Fruit fly (Drosophila melanogaster) whole organism, embryonic: ENCODE results near the gene CG45079.
A peak's percentile ranks its signal among the peaks of the same experiment; 100 is the strongest.

Source experiments
- CG10431 ChIP-seq: fragments of 200-800 bp; sonication (Bioruptor generic); optimal IDR thresholded peaks from 3 replicates; lab custom pipeline; 2018; ENCODE audit warnings: missing biosample characterization, mild to moderate bottlenecking, missing genetic modification characterization
- CG11723 ChIP-seq: fragments of 200-800 bp; sonication (Bioruptor generic); optimal IDR thresholded peaks from 2 replicates; lab custom pipeline; 2017; ENCODE audit warnings: missing biosample characterization, mild to moderate bottlenecking, missing genetic modification characterization
- CG12155 ChIP-seq: fragments of 200-800 bp; sonication (Bioruptor generic); optimal IDR thresholded peaks from 3 replicates; lab custom pipeline; 2016; ENCODE audit warnings: missing biosample characterization, missing genetic modification characterization
- CG12744 ChIP-seq: fragments of 200-800 bp; sonication (Bioruptor generic); optimal IDR thresholded peaks from 2 replicates; lab custom pipeline; 2016; ENCODE audit warnings: missing biosample characterization, missing genetic modification characterization
- CG13287 ChIP-seq: fragments of 200-800 bp; sonication (Bioruptor generic); IDR thresholded peaks from 2 replicates; pipeline ENCODE4 v1.3.6; 2022; ENCODE audit warnings: missing biosample characterization, missing genetic modification characterization; ENCODE audit not compliant: partially characterized antibody
- CG13775 ChIP-seq: fragments of 200-800 bp; sonication (Bioruptor generic); optimal IDR thresholded peaks from 3 replicates; lab custom pipeline; 2017; ENCODE audit warnings: missing biosample characterization, mild to moderate bottlenecking, missing genetic modification characterization
- CG14860 ChIP-seq: fragments of 200-800 bp; sonication (Bioruptor generic); IDR thresholded peaks from 3 replicates; pipeline ENCODE4 v1.3.6; 2022; ENCODE audit warnings: missing biosample characterization, missing genetic modification characterization; ENCODE audit not compliant: partially characterized antibody
- CG17802 ChIP-seq: fragments of 200-800 bp; sonication (Bioruptor generic); optimal IDR thresholded peaks from 2 replicates; lab custom pipeline; 2018; ENCODE audit warnings: missing biosample characterization, mild to moderate bottlenecking, missing genetic modification characterization, moderate library complexity
- CG18764 ChIP-seq: fragments of 200-800 bp; sonication (Bioruptor generic); optimal IDR thresholded peaks from 3 replicates; lab custom pipeline; 2016; ENCODE audit warnings: missing biosample characterization, missing genetic modification characterization
- CG2116 ChIP-seq: fragments of 200-800 bp; sonication (Bioruptor generic); optimal IDR thresholded peaks from 3 replicates; lab custom pipeline; 2018; ENCODE audit warnings: missing biosample characterization, mild to moderate bottlenecking, missing genetic modification characterization
- CG34224 ChIP-seq: fragments of 200-800 bp; sonication (Bioruptor generic); IDR thresholded peaks from 3 replicates; pipeline ENCODE4 v1.3.6; 2022; ENCODE audit warnings: missing biosample characterization, missing genetic modification characterization; ENCODE audit not compliant: partially characterized antibody
- CG3847 ChIP-seq: fragments of 200-800 bp; sonication (Bioruptor generic); IDR thresholded peaks from 2 replicates; pipeline ENCODE4 v1.3.6; 2022; ENCODE audit warnings: missing biosample characterization, missing genetic modification characterization
- CG42726 ChIP-seq: fragments of 200-800 bp; sonication (Bioruptor generic); IDR thresholded peaks from 2 replicates; pipeline ENCODE4 v1.3.6; 2022; ENCODE audit warnings: missing biosample characterization, missing genetic modification characterization; ENCODE audit not compliant: partially characterized antibody
- CG6272 ChIP-seq: fragments of 200-800 bp; sonication (Bioruptor generic); IDR thresholded peaks from 2 replicates; pipeline ENCODE4 v1.3.6; 2022; ENCODE audit warnings: missing biosample characterization, missing genetic modification characterization
- CG6689 ChIP-seq: fragments of 200-800 bp; sonication (Bioruptor generic); IDR thresholded peaks from 2 replicates; pipeline ENCODE4 v1.3.6; 2022; ENCODE audit warnings: missing biosample characterization, missing genetic modification characterization
- CG7372 ChIP-seq: fragments of 200-800 bp; sonication (Bioruptor generic); IDR thresholded peaks from 2 replicates; pipeline ENCODE4 v1.3.6; 2022; ENCODE audit warnings: missing biosample characterization, missing genetic modification characterization
- CG7839 ChIP-seq: fragments of 200-800 bp; sonication (Bioruptor generic); optimal IDR thresholded peaks from 3 replicates; lab custom pipeline; 2018; ENCODE audit warnings: missing biosample characterization, mild to moderate bottlenecking, missing genetic modification characterization, moderate library complexity
- CG8924 ChIP-seq: fragments of 200-800 bp; optimal IDR thresholded peaks from 3 replicates; lab custom pipeline; 2019; ENCODE audit warnings: missing biosample characterization, mild to moderate bottlenecking, missing genetic modification characterization, moderate library complexity
- CG9727 ChIP-seq: fragments of 200-800 bp; sonication (Bioruptor generic); optimal IDR thresholded peaks from 3 replicates; lab custom pipeline; 2017; ENCODE audit warnings: missing biosample characterization, mild to moderate bottlenecking, missing genetic modification characterization
- Dad ChIP-seq: fragments of 200-800 bp; sonication (Bioruptor generic); optimal IDR thresholded peaks from 3 replicates; lab custom pipeline; 2016; ENCODE audit warnings: missing biosample characterization, missing genetic modification characterization
- Ets97D ChIP-seq: fragments of 200-800 bp; sonication (Bioruptor generic); optimal IDR thresholded peaks from 3 replicates; lab custom pipeline; 2016; ENCODE audit warnings: missing biosample characterization, missing genetic modification characterization
- HHEX ChIP-seq: fragments of 200-800 bp; sonication (Bioruptor generic); optimal IDR thresholded peaks from 3 replicates; lab custom pipeline; 2017; ENCODE audit warnings: missing biosample characterization, mild to moderate bottlenecking, missing genetic modification characterization, missing genetic modification reagents
- HLH3B ChIP-seq: fragments of 200-800 bp; sonication (Bioruptor generic); IDR thresholded peaks from 2 replicates; pipeline ENCODE4 v1.3.6; 2022; ENCODE audit warnings: missing biosample characterization, missing genetic modification characterization
- HLHmδ ChIP-seq: fragments of 200-800 bp; sonication (Bioruptor generic); optimal IDR thresholded peaks from 2 replicates; lab custom pipeline; 2018; ENCODE audit warnings: missing biosample characterization, mild to moderate bottlenecking, missing genetic modification characterization, moderate library complexity
- HmgD ChIP-seq: fragments of 200-800 bp; sonication (Bioruptor generic); optimal IDR thresholded peaks from 3 replicates; lab custom pipeline; 2016; ENCODE audit warnings: missing biosample characterization, missing genetic modification characterization
- HmgZ ChIP-seq: fragments of 200-800 bp; sonication (Bioruptor generic); optimal IDR thresholded peaks from 2 replicates; lab custom pipeline; 2018; ENCODE audit warnings: missing biosample characterization, mild to moderate bottlenecking, missing genetic modification characterization
- Hr3 ChIP-seq: fragments of 200-800 bp; sonication (Bioruptor generic); optimal IDR thresholded peaks from 3 replicates; lab custom pipeline; 2016; ENCODE audit warnings: missing biosample characterization, missing genetic modification characterization
- Jarid2 ChIP-seq: fragments of 200-800 bp; sonication (Bioruptor generic); optimal IDR thresholded peaks from 3 replicates; lab custom pipeline; 2017; ENCODE audit warnings: mild to moderate bottlenecking, missing biosample characterization, missing genetic modification reagents, missing genetic modification characterization
- Max ChIP-seq: fragments of 200-800 bp; sonication (Bioruptor generic); optimal IDR thresholded peaks from 2 replicates; lab custom pipeline; 2016; ENCODE audit warnings: missing biosample characterization, mild to moderate bottlenecking, missing genetic modification characterization
- Sin3A ChIP-seq: fragments of >200 bp; optimal IDR thresholded peaks from 2 replicates; lab custom pipeline; 2018
- TFAM ChIP-seq: fragments of 200-800 bp; sonication (Bioruptor generic); optimal IDR thresholded peaks from 2 replicates; lab custom pipeline; 2017; ENCODE audit warnings: missing biosample characterization, missing genetic modification characterization, inconsistent platforms
- fd3F ChIP-seq: fragments of 200-800 bp; sonication (Bioruptor generic); optimal IDR thresholded peaks from 2 replicates; lab custom pipeline; 2018; ENCODE audit warnings: missing biosample characterization, mild to moderate bottlenecking, missing genetic modification characterization, moderate library complexity
- gsb ChIP-seq: fragments of 200-800 bp; sonication (Bioruptor generic); IDR thresholded peaks from 2 replicates; pipeline ENCODE4 v1.3.6; 2022; ENCODE audit warnings: missing biosample characterization, missing genetic modification characterization
- gsb-n ChIP-seq: fragments of 200-800 bp; sonication (Bioruptor generic); optimal IDR thresholded peaks from 3 replicates; lab custom pipeline; 2018; ENCODE audit warnings: missing biosample characterization, mild to moderate bottlenecking, missing genetic modification characterization
- gt ChIP-seq: fragments of 200-800 bp; sonication (Bioruptor generic); IDR thresholded peaks from 2 replicates; pipeline ENCODE4 v1.3.6; 2022; ENCODE audit warnings: missing biosample characterization, missing genetic modification characterization
- h ChIP-seq: fragments of >200 bp; optimal IDR thresholded peaks from 2 replicates; lab custom pipeline; 2017
- inv ChIP-seq: fragments of 200-800 bp; sonication (Bioruptor generic); IDR thresholded peaks from 2 replicates; pipeline ENCODE4 v1.3.6; 2022; ENCODE audit warnings: missing biosample characterization, missing genetic modification characterization; ENCODE audit not compliant: partially characterized antibody
- kni ChIP-seq: fragments of 200-800 bp; sonication (Bioruptor generic); optimal IDR thresholded peaks from 3 replicates; lab custom pipeline; 2017; ENCODE audit warnings: mild to moderate bottlenecking, missing biosample characterization, missing genetic modification reagents, missing genetic modification characterization
- lov ChIP-seq, 2 experiments: fragments of 200-800 bp in 1 of 2; fragments of >200 bp in 1 of 2; sonication (Bioruptor generic) in 1 of 2; IDR thresholded peaks in 1 of 2; optimal IDR thresholded peaks in 1 of 2; 2 replicates in 1 of 2; 3 replicates in 1 of 2; pipeline versions ENCODE4 v1.3.6 to Lab custom; 2017 to 2022; ENCODE audit warnings: missing biosample characterization in 1 of 2, missing genetic modification characterization in 1 of 2
- odd ChIP-seq: fragments of 200-800 bp; sonication (Bioruptor generic); optimal IDR thresholded peaks from 2 replicates; lab custom pipeline; 2017; ENCODE audit warnings: missing biosample characterization, mild to moderate bottlenecking, missing genetic modification characterization
- p53 ChIP-seq: fragments of 200-800 bp; sonication (Bioruptor generic); optimal IDR thresholded peaks from 2 replicates; lab custom pipeline; 2016; ENCODE audit warnings: missing biosample characterization, missing genetic modification characterization
- pan ChIP-seq, 4 experiments: fragments of >200 bp in 3 of 4; fragments of 200-800 bp in 1 of 4; sonication (Bioruptor generic) in 1 of 4; optimal IDR thresholded peaks in 3 of 4; IDR thresholded peaks in 1 of 4; 2 replicates each; pipeline versions ENCODE4 v1.3.6 to Lab custom; 2017 to 2022; ENCODE audit warnings: missing biosample characterization in 2 of 4, missing genetic modification characterization in 2 of 4, mixed read lengths in 1 of 4
- ssp ChIP-seq: fragments of 200-800 bp; sonication (Bioruptor generic); IDR thresholded peaks from 2 replicates; pipeline ENCODE4 v1.3.6; 2022; ENCODE audit warnings: missing biosample characterization, missing genetic modification characterization
- toy ChIP-seq: fragments of 200-800 bp; sonication (Bioruptor generic); IDR thresholded peaks from 2 replicates; pipeline ENCODE4 v1.3.6; 2022; ENCODE audit warnings: missing biosample characterization, missing genetic modification characterization
- trem ChIP-seq: fragments of 200-800 bp; optimal IDR thresholded peaks from 3 replicates; lab custom pipeline; 2019; ENCODE audit warnings: missing biosample characterization, mild to moderate bottlenecking, missing genetic modification characterization, moderate library complexity
- ttk ChIP-seq: fragments of 200-800 bp; sonication (Bioruptor generic); IDR thresholded peaks from 2 replicates; pipeline ENCODE4 v2.1.2; 2022; ENCODE audit warnings: missing biosample characterization, missing genetic modification characterization
- zen ChIP-seq: fragments of 200-800 bp; sonication (Bioruptor generic); optimal IDR thresholded peaks from 3 replicates; lab custom pipeline; 2018; ENCODE audit warnings: missing biosample characterization, mild to moderate bottlenecking, missing genetic modification characterization, moderate library complexity

Gene CG45079

dm6 chr3R:17085029-17085807 lies 39.1 kb upstream of the CG45079 start, which contains the start of gene GckIII (continued):
- TF ChIP-seq HHEX (GFP tag; lab: Kevin White, UChicago), result no peak
- no peak for TF ChIP-seq CG11723 (GFP tag; lab: Kevin White, UChicago)
- no peak for TF ChIP-seq odd (GFP tag; lab: Kevin White, UChicago)
- TF ChIP-seq lov (optimal IDR thresholded peaks at IDR 0.05; lab: Kevin White, UChicago), result no peak
- TF ChIP-seq lov (GFP tag; IDR thresholded peaks at IDR 0.05; lab: Robert Waterston, UW), result no peak
- TF ChIP-seq CG12155 (GFP tag; lab: Kevin White, UChicago), result no peak
- TF ChIP-seq CG34224 (GFP tag; lab: Robert Waterston, UW), result peak; percentile 93
- no peak for TF ChIP-seq CG12744 (GFP tag; lab: Kevin White, UChicago)
- TF ChIP-seq CG18764 (GFP tag; lab: Kevin White, UChicago), result no peak
- no peak for TF ChIP-seq CG7372 (GFP tag; lab: Robert Waterston, UW)
- peak; percentile 32 for TF ChIP-seq CG8924 (tag; lab: Kevin White, UChicago)
- TF ChIP-seq toy, result no peak
- no peak for TF ChIP-seq Dad (GFP tag; lab: Kevin White, UChicago)
- TF ChIP-seq Sin3A (lab: Kevin White, UChicago), result no peak
- TF ChIP-seq HmgD, result no peak
- peak; percentile 87 for TF ChIP-seq CG13287 (GFP tag; lab: Robert Waterston, UW)
- no peak for TF ChIP-seq zen
- TF ChIP-seq, all 482 proteins: peak for 68

- no peak for TF ChIP-seq HLH3B (GFP tag; lab: Robert Waterston, UW)
- no peak for TF ChIP-seq HLHmδ (GFP tag; lab: Kevin White, UChicago)
- no peak for TF ChIP-seq CG6272 (GFP tag; lab: Robert Waterston, UW)
- no peak for TF ChIP-seq HmgZ (tag; lab: Kevin White, UChicago)
- peak; percentile 15 for TF ChIP-seq Ets97D (GFP tag; lab: Kevin White, UChicago)
- TF ChIP-seq Jarid2, result no peak
- peak; percentile 61 for TF ChIP-seq CG2116 (GFP tag; lab: Kevin White, UChicago)
- no peak for TF ChIP-seq CG42726
- TF ChIP-seq CG10431 (GFP tag; lab: Kevin White, UChicago), result no peak
- TF ChIP-seq pan (optimal IDR thresholded peaks at IDR 0.05; lab: Kevin White, UChicago), result no peak
- no peak for TF ChIP-seq pan (GFP tag; optimal IDR thresholded peaks at IDR 0.05 in 1 of 2, IDR thresholded peaks at IDR 0.05 in 1 of 2)
- TF ChIP-seq Max (GFP tag; lab: Kevin White, UChicago), result no peak
- no peak for TF ChIP-seq CG13775 (GFP tag; lab: Kevin White, UChicago)
- TF ChIP-seq gt (GFP tag; lab: Robert Waterston, UW), result no peak
- no peak for TF ChIP-seq p53 (GFP tag; lab: Kevin White, UChicago)
- no peak for TF ChIP-seq CG14860
- TF ChIP-seq CG11723 (GFP tag; lab: Kevin White, UChicago), result no peak
- TF ChIP-seq gsb-n, result no peak
- no peak for TF ChIP-seq Hr3 (GFP tag; lab: Kevin White, UChicago)
- no peak for TF ChIP-seq CG9727 (GFP tag; lab: Kevin White, UChicago)
- TF ChIP-seq ttk (GFP tag; lab: Robert Waterston, UW), result no peak
- no peak for TF ChIP-seq h
- no peak for TF ChIP-seq CG17802 (tag; lab: Kevin White, UChicago)
- no peak for TF ChIP-seq TFAM (GFP tag; lab: Kevin White, UChicago)
- TF ChIP-seq ssp (GFP tag; lab: Robert Waterston, UW), result no peak
- no peak for TF ChIP-seq inv (GFP tag; lab: Robert Waterston, UW)
- no peak for TF ChIP-seq kni
- no peak for TF ChIP-seq gsb (GFP tag; lab: Robert Waterston, UW)
- peak; percentile 70 for TF ChIP-seq trem
- TF ChIP-seq CG7839 (tag; lab: Kevin White, UChicago), result no peak
- no peak for TF ChIP-seq fd3F
- no peak for TF ChIP-seq CG6689
- TF ChIP-seq CG3847 (GFP tag; lab: Robert Waterston, UW), result peak; percentile 32; the same call in 1 of the 2 replicates
Observed at dm6 chr3R:17087977-17088618, 36.2 kb upstream of the CG45079 start, which contains the start of gene cal1. cal1 (plus strand) TSS chr3R:17088280.
